Worm (Caenorhabditis elegans): ENCODE measurements around the gene F46H5.3.
A peak's percentile ranks its signal among the peaks of the same experiment; 100 is the strongest.

Gene F46H5.3

ce11 chrX:7269379-7269778, 30.9 kb upstream of the F46H5.3 start, which contains the start of gene grd-7:
grd-7 (minus strand) TSS chrX:7269479.
- no peak for TF ChIP-seq sma-3 (GFP tag; optimal IDR thresholded peaks at IDR 0.05)
- no peak for TF ChIP-seq nhr-11 (tag; optimal IDR thresholded peaks at IDR 0.05)
- no peak for TF ChIP-seq ztf-4 (tag; optimal IDR thresholded peaks at IDR 0.05)

ce11 chrX:7268965-7269364, 30.5 kb upstream of the F46H5.3 start:
- TF ChIP-seq ZK546.5 (tag; optimal IDR thresholded peaks at IDR 0.05), result no peak
- TF ChIP-seq nhr-25 (tag; optimal IDR thresholded peaks at IDR 0.05), result no peak
- no peak for TF ChIP-seq unc-62 (GFP tag; optimal IDR thresholded peaks at IDR 0.05)
- no peak for TF ChIP-seq ztf-4 (tag; optimal IDR thresholded peaks at IDR 0.05)
- no peak for TF ChIP-seq C34F6.9 (tag; optimal IDR thresholded peaks at IDR 0.05)
- TF ChIP-seq nhr-77 (tag; optimal IDR thresholded peaks at IDR 0.05), result no peak
- no peak for TF ChIP-seq R02D3.7 (tag; optimal IDR thresholded peaks at IDR 0.05)
- TF ChIP-seq blmp-1 (tag; optimal IDR thresholded peaks at IDR 0.05; ENCODE audit: insufficient read depth), result no peak
- TF ChIP-seq egl-27 (tag; optimal IDR thresholded peaks at IDR 0.05), result no peak
- TF ChIP-seq mab-5 (tag; optimal IDR thresholded peaks at IDR 0.05), result no peak
- TF ChIP-seq nhr-10 (tag; optimal IDR thresholded peaks at IDR 0.05), result no peak
- TF ChIP-seq aly-2 (tag; optimal IDR thresholded peaks at IDR 0.05), result no peak
- TF ChIP-seq peb-1 (tag; optimal IDR thresholded peaks at IDR 0.05), result no peak

- TF ChIP-seq sma-9 (GFP tag; optimal IDR thresholded peaks at IDR 0.05) (no peak), sma-9 (tag; optimal IDR thresholded peaks at IDR 0.05) (no peak), ceh-82 (tag; optimal IDR thresholded peaks at IDR 0.05) (no peak), peb-1 (tag; optimal IDR thresholded peaks at IDR 0.05) (no peak), elt-3 (tag; optimal IDR thresholded peaks at IDR 0.05) (no peak), lin-13 (GFP tag; optimal IDR thresholded peaks at IDR 0.05) (no peak), unc-39 (tag; optimal IDR thresholded peaks at IDR 0.05) (no peak), gmeb-1 (tag; optimal IDR thresholded peaks at IDR 0.05) (no peak), egl-27 (tag; optimal IDR thresholded peaks at IDR 0.05) (no peak), elt-1 (tag; optimal IDR thresholded peaks at IDR 0.05) (no peak), Y55F3AM.14 (GFP tag; optimal IDR thresholded peaks at IDR 0.05) (no peak), nhr-237 (tag; optimal IDR thresholded peaks at IDR 0.05) (no peak), sma-3 (GFP tag; optimal IDR thresholded peaks at IDR 0.05) (no peak), lsy-2 (tag; optimal IDR thresholded peaks at IDR 0.05) (no peak), lin-11 (tag; optimal IDR thresholded peaks at IDR 0.05) (no peak), ztf-11 (tag; optimal IDR thresholded peaks at IDR 0.05) (no peak)
Observed at ce11 chrX:7265348-7265747, 26.9 kb upstream of the F46H5.3 start, which contains the start of gene F46H5.2. F46H5.2 (plus strand) TSS chrX:7265648.

- TF ChIP-seq egl-27 (tag; optimal IDR thresholded peaks at IDR 0.05), result peak; percentile 51
- peak; percentile 92 for TF ChIP-seq sma-3 (GFP tag; optimal IDR thresholded peaks at IDR 0.05)
- peak; percentile 89 for TF ChIP-seq unc-55 (GFP tag; optimal IDR thresholded peaks at IDR 0.05)
- peak; percentile 96 for TF ChIP-seq fos-1 (tag; optimal IDR thresholded peaks at IDR 0.05)
- TF ChIP-seq nhr-6 (tag; optimal IDR thresholded peaks at IDR 0.05), result peak; percentile 84
- TF ChIP-seq lsy-2 (tag; optimal IDR thresholded peaks at IDR 0.05), result peak; percentile 43 to 79
- peak; percentile 74 for TF ChIP-seq blmp-1 (tag; optimal IDR thresholded peaks at IDR 0.05; ENCODE audit: insufficient read depth)
- no peak for TF ChIP-seq dmd-4 (tag; optimal IDR thresholded peaks at IDR 0.05)
- no peak for TF ChIP-seq nhr-12 (tag; optimal IDR thresholded peaks at IDR 0.05)
- peak; percentile 59 for TF ChIP-seq nhr-10 (tag; optimal IDR thresholded peaks at IDR 0.05)
- peak; percentile 65 for TF ChIP-seq ama-1 (optimal IDR thresholded peaks at IDR 0.05)
- peak; percentile 88 for TF ChIP-seq Y55F3AM.14 (GFP tag; optimal IDR thresholded peaks at IDR 0.05)
- TF ChIP-seq mab-5 (tag; optimal IDR thresholded peaks at IDR 0.05), result peak; percentile 68
- TF ChIP-seq R02D3.7 (tag; optimal IDR thresholded peaks at IDR 0.05), result no peak
- TF ChIP-seq nhr-129 (tag; optimal IDR thresholded peaks at IDR 0.05), result peak; percentile 97
- TF ChIP-seq unc-62 (GFP tag; optimal IDR thresholded peaks at IDR 0.05), result no peak
- TF ChIP-seq nhr-77 (tag; optimal IDR thresholded peaks at IDR 0.05), result peak; percentile 64
- TF ChIP-seq ztf-11 (tag; optimal IDR thresholded peaks at IDR 0.05), result peak; percentile 50
- peak; percentile 59 for TF ChIP-seq peb-1 (tag; optimal IDR thresholded peaks at IDR 0.05)
- no peak for TF ChIP-seq nhr-11 (tag; optimal IDR thresholded peaks at IDR 0.05)
- no peak for TF ChIP-seq skn-1 (tag; optimal IDR thresholded peaks at IDR 0.05)
- TF ChIP-seq ceh-16 (tag; optimal IDR thresholded peaks at IDR 0.05), result peak; percentile 75
- TF ChIP-seq zag-1 (tag; optimal IDR thresholded peaks at IDR 0.05), result peak; percentile 92
- TF ChIP-seq sem-4 (tag; optimal IDR thresholded peaks at IDR 0.05), result peak; percentile 72
- TF ChIP-seq nhr-25 (tag; optimal IDR thresholded peaks at IDR 0.05), result peak; percentile 93
- TF ChIP-seq alr-1 (tag; optimal IDR thresholded peaks at IDR 0.05), result no peak
- TF ChIP-seq nhr-23 (tag; optimal IDR thresholded peaks at IDR 0.05), result no peak
- TF ChIP-seq C34F6.9 (tag; optimal IDR thresholded peaks at IDR 0.05), result peak; percentile 87
- peak; percentile 96 for TF ChIP-seq unc-39 (tag; optimal IDR thresholded peaks at IDR 0.05)
- TF ChIP-seq ztf-4 (tag; optimal IDR thresholded peaks at IDR 0.05), result peak; percentile 71
- no peak for TF ChIP-seq elt-1 (tag; optimal IDR thresholded peaks at IDR 0.05)
- peak; percentile 93 for TF ChIP-seq crh-2 (tag; optimal IDR thresholded peaks at IDR 0.05)
- peak; percentile 88 for TF ChIP-seq lin-13 (GFP tag; optimal IDR thresholded peaks at IDR 0.05)
- TF ChIP-seq elt-3 (tag; optimal IDR thresholded peaks at IDR 0.05), result no peak
- no peak for TF ChIP-seq ceh-82 (tag; optimal IDR thresholded peaks at IDR 0.05)
- TF ChIP-seq nhr-21 (tag; optimal IDR thresholded peaks at IDR 0.05), result peak; percentile 84
- no peak for TF ChIP-seq mbf-1 (tag; optimal IDR thresholded peaks at IDR 0.05)
Observed at ce11 chrX:7264591-7265306, 26.3 kb upstream of the F46H5.3 start.

All from whole organism, L2 larva.